Worm (Caenorhabditis elegans) whole organism, L4 larva: ENCODE data around the gene srh-295.

Source experiments
- F10B5.3 ChIP-seq: sonication (generic microtip); optimal IDR thresholded peaks from 2 replicates; lab custom pipeline; 2016; ENCODE audit warnings: mild to moderate bottlenecking, missing genetic modification characterization, missing compliant biosample characterization
- F37D6.2 ChIP-seq: sonication (generic microtip); optimal IDR thresholded peaks from 2 replicates; lab custom pipeline; 2016; ENCODE audit warnings: mild to moderate bottlenecking, missing genetic modification characterization, missing compliant biosample characterization
- F49E8.2 ChIP-seq: sonication (generic microtip); optimal IDR thresholded peaks from 2 replicates; lab custom pipeline; 2016; ENCODE audit warnings: missing compliant biosample characterization, mild to moderate bottlenecking, missing genetic modification characterization, borderline replicate concordance
- Y105C5A.15 ChIP-seq: fragments of 200-800 bp; sonication (Bioruptor generic); IDR thresholded peaks from 2 replicates; pipeline ENCODE4 v1.3.6; 2022; ENCODE audit warnings: missing genetic modification characterization, missing compliant biosample characterization
- aha-1 ChIP-seq: fragments of 150-350 bp; peaks from one replicate; lab custom pipeline; 2014; ENCODE audit warnings: missing biosample characterization, missing genetic modification characterization
- ama-1 ChIP-seq: fragments of 150-350 bp; optimal IDR thresholded peaks from 2 replicates; lab custom pipeline; 2014; ENCODE audit warnings: inconsistent platforms, mixed read lengths
- arid-1 ChIP-seq: fragments of 200-800 bp; sonication (Bioruptor generic); conservative IDR thresholded peaks from 2 replicates; pipeline ENCODE4 v1.3.6; 2022; ENCODE audit warnings: missing genetic modification reagents, missing genetic modification characterization, missing compliant biosample characterization
- ceh-32 ChIP-seq: sonication (generic microtip); optimal IDR thresholded peaks from 2 replicates; lab custom pipeline; 2016; ENCODE audit warnings: mild to moderate bottlenecking, missing genetic modification characterization, missing compliant biosample characterization; ENCODE audit not compliant: poor library complexity
- daf-12 ChIP-seq: fragments of 150-350 bp; optimal IDR thresholded peaks from 2 replicates; lab custom pipeline; 2014; ENCODE audit warnings: missing biosample characterization, missing genetic modification reagents, missing genetic modification characterization
- daf-16 ChIP-seq, 3 experiments: sonication (generic microtip); optimal IDR thresholded peaks; 2 replicates each; lab custom pipeline; 2016 to 2017; ENCODE audit warnings: missing genetic modification characterization in 3 of 3, missing genetic modification reagents in 3 of 3, mild to moderate bottlenecking in 2 of 3, missing compliant biosample characterization in 2 of 3, missing biosample characterization in 1 of 3, moderate library complexity in 1 of 3
- dmd-8 ChIP-seq: fragments of 200-800 bp; sonication (Bioruptor generic); IDR thresholded peaks from 2 replicates; pipeline ENCODE4 v1.3.6; 2022; ENCODE audit warnings: missing genetic modification characterization, missing compliant biosample characterization
- dmd-9 ChIP-seq: fragments of 200-800 bp; sonication (Bioruptor generic); IDR thresholded peaks from 2 replicates; pipeline ENCODE4 v1.3.6; 2022; ENCODE audit warnings: missing genetic modification reagents, missing genetic modification characterization, missing compliant biosample characterization
- dve-1 ChIP-seq: sonication (generic microtip); optimal IDR thresholded peaks from 2 replicates; lab custom pipeline; 2017; ENCODE audit warnings: antibody characterized with exemption, mild to moderate bottlenecking, missing genetic modification characterization, missing compliant biosample characterization; ENCODE audit not compliant: insufficient read depth
- egl-27 ChIP-seq: sonication (generic microtip); optimal IDR thresholded peaks from 3 replicates; lab custom pipeline; 2017; ENCODE audit warnings: missing biosample characterization, missing genetic modification reagents, missing genetic modification characterization
- fos-1 ChIP-seq: fragments of 150-350 bp; optimal IDR thresholded peaks from 2 replicates; lab custom pipeline; 2014; ENCODE audit warnings: missing biosample characterization, missing genetic modification characterization
- lim-7 ChIP-seq: fragments of 200-800 bp; sonication (Bioruptor generic); IDR thresholded peaks from 2 replicates; pipeline ENCODE4 v1.3.6; 2022; ENCODE audit warnings: missing genetic modification characterization, missing compliant biosample characterization
- lin-1 ChIP-seq: fragments of 200-800 bp; sonication (Bioruptor generic); IDR thresholded peaks from 2 replicates; pipeline ENCODE4 v1.3.6; 2022; ENCODE audit warnings: missing genetic modification reagents, missing genetic modification characterization, missing compliant biosample characterization
- lin-13 ChIP-seq: fragments of 150-350 bp; optimal IDR thresholded peaks from 2 replicates; lab custom pipeline; 2014; ENCODE audit warnings: missing biosample characterization, missing genetic modification reagents, missing genetic modification characterization
- lin-39 ChIP-seq: fragments of 150-350 bp; optimal IDR thresholded peaks from 2 replicates; lab custom pipeline; 2014; ENCODE audit warnings: missing biosample characterization, missing genetic modification reagents, missing genetic modification characterization
- lir-3 ChIP-seq: sonication (generic microtip); optimal IDR thresholded peaks from 2 replicates; lab custom pipeline; 2016; ENCODE audit warnings: mild to moderate bottlenecking, missing genetic modification characterization, missing compliant biosample characterization
- madf-5 ChIP-seq, 2 experiments: fragments of 200-800 bp; sonication (Bioruptor generic); IDR thresholded peaks; 2 replicates each; pipeline ENCODE4 v1.3.6; 2022; ENCODE audit warnings: missing compliant biosample characterization in 2 of 2, missing genetic modification characterization in 2 of 2
- mdl-1 ChIP-seq, 2 experiments: fragments of 150-350 bp in 1 of 2; sonication (generic microtip) in 1 of 2; optimal IDR thresholded peaks; 2 replicates each; lab custom pipeline; 2014 to 2017; ENCODE audit warnings: missing biosample characterization in 2 of 2, missing genetic modification characterization in 2 of 2
- mdt-29 ChIP-seq: fragments of 200-800 bp; sonication (Bioruptor generic); IDR thresholded peaks from 2 replicates; pipeline ENCODE4 v1.3.6; 2022; ENCODE audit warnings: missing genetic modification reagents, missing genetic modification characterization, missing compliant biosample characterization
- mxl-2 ChIP-seq: fragments of 200-800 bp; sonication (Bioruptor generic); conservative IDR thresholded peaks from 2 replicates; pipeline ENCODE4 v1.3.6; 2022; ENCODE audit warnings: missing genetic modification reagents, missing genetic modification characterization, missing compliant biosample characterization
- nhr-10 ChIP-seq: fragments of 150-350 bp; optimal IDR thresholded peaks from 2 replicates; lab custom pipeline; 2014; ENCODE audit warnings: missing biosample characterization, missing genetic modification characterization
- nhr-28 ChIP-seq: fragments of 150-350 bp; optimal IDR thresholded peaks from 2 replicates; lab custom pipeline; 2014; ENCODE audit warnings: missing biosample characterization, missing genetic modification characterization
- nhr-48 ChIP-seq: sonication (generic microtip); optimal IDR thresholded peaks from 2 replicates; lab custom pipeline; 2016; ENCODE audit warnings: mild to moderate bottlenecking, missing genetic modification characterization, missing compliant biosample characterization
- nhr-6 ChIP-seq: fragments of 150-350 bp; optimal IDR thresholded peaks from 2 replicates; lab custom pipeline; 2014; ENCODE audit warnings: missing biosample characterization, missing genetic modification characterization
- nhr-77 ChIP-seq: fragments of 150-350 bp; optimal IDR thresholded peaks from 2 replicates; lab custom pipeline; 2014; ENCODE audit warnings: missing biosample characterization, missing genetic modification characterization
- php-3 ChIP-seq: fragments of 200-800 bp; sonication (Bioruptor generic); IDR thresholded peaks from 2 replicates; pipeline ENCODE4 v1.3.6; 2022; ENCODE audit warnings: missing genetic modification reagents, missing genetic modification characterization, missing compliant biosample characterization
- pqm-1 ChIP-seq: sonication (generic microtip); optimal IDR thresholded peaks from 2 replicates; lab custom pipeline; 2017; ENCODE audit warnings: missing biosample characterization, missing genetic modification characterization
- rbr-2 ChIP-seq: sonication (generic microtip); optimal IDR thresholded peaks from 2 replicates; lab custom pipeline; 2016; ENCODE audit warnings: missing genotype, missing genetic modification characterization, missing compliant biosample characterization
- snpc-4 ChIP-seq: fragments of 150-350 bp; optimal IDR thresholded peaks from 2 replicates; lab custom pipeline; 2014; ENCODE audit warnings: missing biosample characterization, missing genetic modification characterization
- tag-97 ChIP-seq: fragments of 200-800 bp; sonication (Bioruptor generic); IDR thresholded peaks from 2 replicates; pipeline ENCODE4 v1.3.6; 2022; ENCODE audit warnings: missing genetic modification characterization, missing compliant biosample characterization
- unc-39 ChIP-seq: sonication (generic microtip); optimal IDR thresholded peaks from 2 replicates; lab custom pipeline; 2017; ENCODE audit warnings: missing biosample characterization, missing genetic modification characterization

The srh-295 gene

ce11 chrV:15377903-15378302, 47.5 kb downstream of the srh-295 start, which contains the start of gene srh-122:
Gene srh-122 (minus strand): TSS chrV:15378003.
- TF ChIP-seq mdt-29 (no peak), dmd-8 (no peak), lin-13 (GFP tag; lab: Kevin White, UChicago) (no peak), arid-1 (GFP tag; lab: Robert Waterston, UW) (no peak), php-3 (no peak), lir-3 (tag; lab: Kevin White, UChicago) (no peak), egl-27 (tag; lab: Kevin White, UChicago) (no peak), dmd-9 (no peak), mdl-1 (tag; optimal IDR thresholded peaks at IDR 0.05; lab: Kevin White, UChicago) (no peak), nhr-28 (no peak), F37D6.2 (tag; lab: Kevin White, UChicago) (no peak), mxl-2 (GFP tag; lab: Robert Waterston, UW) (no peak), aha-1 (tag; lab: Kevin White, UChicago) (no peak), F10B5.3 (tag; lab: Kevin White, UChicago) (no peak), lim-7 (GFP tag; lab: Robert Waterston, UW) (no peak), dve-1 (no peak), nhr-6 (no peak), daf-12 (tag; lab: Kevin White, UChicago) (no peak), ama-1 (lab: Kevin White, UChicago) (no peak), F49E8.2 (tag; lab: Kevin White, UChicago) (no peak)

ce11 chrV:15379817-15380216, 49.4 kb downstream of the srh-295 start, which contains the start of gene srh-251:
Gene srh-251 (minus strand): TSS chrV:15379917.
- TF ChIP-seq nhr-77 (tag; lab: Kevin White, UChicago) (no peak), Y105C5A.15 (GFP tag; lab: Robert Waterston, UW) (no peak), dmd-9 (no peak), nhr-10 (no peak), lin-39 (tag; lab: Kevin White, UChicago) (no peak), ama-1 (lab: Kevin White, UChicago) (no peak), fos-1 (no peak), rbr-2 (tag; lab: Kevin White, UChicago) (no peak), unc-39 (tag; lab: Kevin White, UChicago) (no peak), snpc-4 (tag; lab: Kevin White, UChicago) (no peak), nhr-48 (tag; lab: Kevin White, UChicago) (no peak), tag-97 (GFP tag; lab: Robert Waterston, UW) (no peak), lin-1 (no peak)

- TF ChIP-seq daf-16 (GFP tag; optimal IDR thresholded peaks at IDR 0.05; lab: Kevin White, UChicago) (no peak), daf-16 (tag; optimal IDR thresholded peaks at IDR 0.05; lab: Kevin White, UChicago) (peak; percentile 69), pqm-1 (tag; lab: Kevin White, UChicago) (peak; percentile 12), madf-5 (GFP tag; IDR thresholded peaks at IDR 0.05; lab: Robert Waterston, UW) (no peak), nhr-28 (peak; percentile 93), ceh-32 (tag; lab: Kevin White, UChicago) (no peak), nhr-77 (tag; lab: Kevin White, UChicago) (peak; percentile 81)
Observed at ce11 chrV:15380857-15381256, 50.4 kb downstream of the srh-295 start, which contains the start of gene dhs-23. Gene dhs-23 (plus strand): TSS chrV:15381219.
